Worm (Caenorhabditis elegans): ENCODE results near the gene F45E1.5.

ce11 chrX:8022728-8023127 is 46.2 kb downstream of the F45E1.5 start:
- TF ChIP-seq tab-1 (GFP tag; IDR thresholded peaks at IDR 0.05) = no peak
- no peak for TF ChIP-seq klf-2 (GFP tag; conservative IDR thresholded peaks at IDR 0.05)
- TF ChIP-seq ztf-23 (GFP tag; IDR thresholded peaks at IDR 0.05) = no peak
- TF ChIP-seq ztf-29 (GFP tag; IDR thresholded peaks at IDR 0.05) = no peak
- TF ChIP-seq ref-1 (GFP tag; conservative IDR thresholded peaks at IDR 0.05) = no peak
- no peak for TF ChIP-seq med-1 (GFP tag; optimal IDR thresholded peaks at IDR 0.05; ENCODE audit: insufficient read depth)
- no peak for TF ChIP-seq flt-1 (GFP tag; IDR thresholded peaks at IDR 0.05)
- TF ChIP-seq T22C8.4 (GFP tag; IDR thresholded peaks at IDR 0.05) = no peak
